Worm (Caenorhabditis elegans) whole organism, L4/young adult: ENCODE data around the gene M01H9.5.

Experiments
- W03F9.2 ChIP-seq: fragments of 150-350 bp; optimal IDR thresholded peaks from 2 replicates; lab custom pipeline; 2014; ENCODE audit warnings: missing biosample characterization, missing genetic modification characterization
- him-1 ChIP-seq: sonication (generic microtip); optimal IDR thresholded peaks from 2 replicates; lab custom pipeline; 2016; ENCODE audit warnings: missing genotype, missing genetic modification reagents, missing genetic modification characterization, missing compliant biosample characterization

DNA sequence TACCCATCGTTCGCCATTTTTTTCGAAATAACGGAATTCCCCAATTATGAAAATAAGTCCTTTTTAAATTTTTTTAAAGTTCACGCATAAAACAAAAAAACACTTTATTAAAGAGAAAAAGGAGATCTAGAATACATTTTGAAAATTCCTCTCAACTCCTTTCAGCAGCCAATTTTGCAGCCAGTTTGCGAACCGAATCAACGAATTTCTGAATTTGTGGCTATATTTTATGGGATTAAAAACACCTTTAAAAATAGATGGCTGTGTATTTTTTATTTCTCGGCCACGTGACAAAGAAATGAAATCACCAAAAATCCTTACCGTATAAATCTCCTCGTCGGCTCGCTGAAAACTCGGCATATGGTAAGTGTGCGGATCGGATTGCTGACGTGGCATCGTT is 14.7 kb downstream of the M01H9.5 start, which contains the start of gene M01H9.10:
- TF ChIP-seq W03F9.2 (no peak), him-1 (tag; lab: Kevin White, UChicago) (no peak)
